Worm (Caenorhabditis elegans) whole organism, L4 larva: Measurements from ENCODE around the gene epi-1.

ENCODE experiments used
- D1046.2 ChIP-seq: fragments of 200-800 bp; sonication (Bioruptor generic); IDR thresholded peaks from 2 replicates; pipeline ENCODE4 v1.3.6; 2022; ENCODE audit warnings: missing genetic modification characterization, missing compliant biosample characterization
- F26F4.8 ChIP-seq: fragments of 200-800 bp; sonication (Bioruptor generic); conservative IDR thresholded peaks from 2 replicates; pipeline ENCODE4 v1.3.6; 2022; ENCODE audit warnings: missing genetic modification characterization, missing compliant biosample characterization
- F44E2.7 ChIP-seq: fragments of 200-800 bp; sonication (Bioruptor generic); IDR thresholded peaks from 2 replicates; pipeline ENCODE4 v2.1.2; 2022; ENCODE audit warnings: missing genetic modification characterization, missing compliant biosample characterization
- T26A8.4 ChIP-seq: fragments of 200-800 bp; sonication (Bioruptor generic); IDR thresholded peaks from 2 replicates; pipeline ENCODE4 v1.3.6; 2022; ENCODE audit warnings: missing genetic modification characterization, missing compliant biosample characterization
- Y105C5A.15 ChIP-seq: fragments of 200-800 bp; sonication (Bioruptor generic); IDR thresholded peaks from 2 replicates; pipeline ENCODE4 v1.3.6; 2022; ENCODE audit warnings: missing genetic modification characterization, missing compliant biosample characterization
- Y5F2A.4 ChIP-seq: fragments of 200-800 bp; sonication (Bioruptor generic); optimal IDR thresholded peaks from 2 replicates; lab custom pipeline; 2018; ENCODE audit warnings: mild to moderate bottlenecking, missing genetic modification characterization, missing compliant biosample characterization
- aly-2 ChIP-seq: sonication (generic microtip); optimal IDR thresholded peaks from 2 replicates; lab custom pipeline; 2018; ENCODE audit warnings: missing biosample characterization, missing genetic modification characterization
- ama-1 ChIP-seq: fragments of 150-350 bp; optimal IDR thresholded peaks from 2 replicates; lab custom pipeline; 2014; ENCODE audit warnings: inconsistent platforms, mixed read lengths
- arid-1 ChIP-seq: fragments of 200-800 bp; sonication (Bioruptor generic); conservative IDR thresholded peaks from 2 replicates; pipeline ENCODE4 v1.3.6; 2022; ENCODE audit warnings: missing genetic modification reagents, missing genetic modification characterization, missing compliant biosample characterization
- ceh-20 ChIP-seq: fragments of 200-800 bp; sonication (Bioruptor generic); IDR thresholded peaks from 2 replicates; pipeline ENCODE4 v1.3.6; 2022; ENCODE audit warnings: missing genetic modification reagents, missing genetic modification characterization, missing compliant biosample characterization
- ceh-44 ChIP-seq: fragments of 200-800 bp; sonication (Bioruptor generic); IDR thresholded peaks from 2 replicates; pipeline ENCODE4 v1.3.6; 2022; ENCODE audit warnings: missing genetic modification reagents, missing genetic modification characterization, missing compliant biosample characterization
- dmd-9 ChIP-seq: fragments of 200-800 bp; sonication (Bioruptor generic); IDR thresholded peaks from 2 replicates; pipeline ENCODE4 v1.3.6; 2022; ENCODE audit warnings: missing genetic modification reagents, missing genetic modification characterization, missing compliant biosample characterization
- gei-8 ChIP-seq: fragments of 200-800 bp; sonication (Bioruptor generic); optimal IDR thresholded peaks from 2 replicates; lab custom pipeline; 2018; ENCODE audit warnings: mild to moderate bottlenecking, missing genetic modification characterization, missing compliant biosample characterization
- hif-1 ChIP-seq, 2 experiments: sonication (generic microtip); optimal IDR thresholded peaks; 2 replicates each; lab custom pipeline; 2016 to 2017; ENCODE audit warnings: missing compliant biosample characterization in 2 of 2, missing genetic modification characterization in 2 of 2, missing genetic modification reagents in 2 of 2, missing genotype in 2 of 2, mild to moderate bottlenecking in 1 of 2
- hlh-11 ChIP-seq: fragments of 200-800 bp; sonication (Bioruptor generic); optimal IDR thresholded peaks from 2 replicates; lab custom pipeline; 2018; ENCODE audit warnings: mild to moderate bottlenecking, missing genetic modification characterization, missing compliant biosample characterization
- hlh-30 ChIP-seq: sonication (generic microtip); optimal IDR thresholded peaks from 2 replicates; lab custom pipeline; 2017; ENCODE audit warnings: antibody characterized with exemption, mild to moderate bottlenecking, missing genetic modification characterization, missing compliant biosample characterization; ENCODE audit not compliant: insufficient read depth
- lim-7 ChIP-seq: fragments of 200-800 bp; sonication (Bioruptor generic); IDR thresholded peaks from 2 replicates; pipeline ENCODE4 v1.3.6; 2022; ENCODE audit warnings: missing genetic modification characterization, missing compliant biosample characterization
- lin-39 ChIP-seq: fragments of 150-350 bp; optimal IDR thresholded peaks from 2 replicates; lab custom pipeline; 2014; ENCODE audit warnings: missing biosample characterization, missing genetic modification reagents, missing genetic modification characterization
- lsy-2 ChIP-seq, 2 experiments: fragments of 150-350 bp in 1 of 2; sonication (generic microtip) in 1 of 2; optimal IDR thresholded peaks; 2 replicates each; lab custom pipeline; 2014 to 2017; ENCODE audit warnings: missing biosample characterization in 2 of 2, missing genetic modification characterization in 2 of 2
- madf-9 ChIP-seq: fragments of 200-800 bp; sonication (Bioruptor generic); conservative IDR thresholded peaks from 2 replicates; pipeline ENCODE4 v1.3.6; 2022; ENCODE audit warnings: missing genetic modification reagents, missing genetic modification characterization, missing compliant biosample characterization
- mdl-1 ChIP-seq, 2 experiments: fragments of 150-350 bp in 1 of 2; sonication (generic microtip) in 1 of 2; optimal IDR thresholded peaks; 2 replicates each; lab custom pipeline; 2014 to 2017; ENCODE audit warnings: missing biosample characterization in 2 of 2, missing genetic modification characterization in 2 of 2
- mxl-3 ChIP-seq: fragments of 200-800 bp; sonication (Bioruptor generic); optimal IDR thresholded peaks from 2 replicates; lab custom pipeline; 2018; ENCODE audit warnings: mild to moderate bottlenecking, missing genetic modification characterization, missing compliant biosample characterization
- nhr-10 ChIP-seq: fragments of 150-350 bp; optimal IDR thresholded peaks from 2 replicates; lab custom pipeline; 2014; ENCODE audit warnings: missing biosample characterization, missing genetic modification characterization
- nhr-111 ChIP-seq: fragments of 200-800 bp; sonication (Bioruptor generic); optimal IDR thresholded peaks from 2 replicates; lab custom pipeline; 2018; ENCODE audit warnings: mild to moderate bottlenecking, missing genetic modification characterization, missing compliant biosample characterization
- nhr-28 ChIP-seq: fragments of 150-350 bp; optimal IDR thresholded peaks from 2 replicates; lab custom pipeline; 2014; ENCODE audit warnings: missing biosample characterization, missing genetic modification characterization
- nhr-42 ChIP-seq: fragments of 200-800 bp; sonication (Bioruptor generic); IDR thresholded peaks from 2 replicates; pipeline ENCODE4 v1.3.6; 2022; ENCODE audit warnings: missing genetic modification characterization, missing compliant biosample characterization
- nhr-48 ChIP-seq: sonication (generic microtip); optimal IDR thresholded peaks from 2 replicates; lab custom pipeline; 2016; ENCODE audit warnings: mild to moderate bottlenecking, missing genetic modification characterization, missing compliant biosample characterization
- nhr-77 ChIP-seq: fragments of 150-350 bp; optimal IDR thresholded peaks from 2 replicates; lab custom pipeline; 2014; ENCODE audit warnings: missing biosample characterization, missing genetic modification characterization
- rbr-2 ChIP-seq: sonication (generic microtip); optimal IDR thresholded peaks from 2 replicates; lab custom pipeline; 2016; ENCODE audit warnings: missing genotype, missing genetic modification characterization, missing compliant biosample characterization
- spr-3 ChIP-seq: fragments of 200-800 bp; sonication (Bioruptor generic); optimal IDR thresholded peaks from 2 replicates; lab custom pipeline; 2018; ENCODE audit warnings: mild to moderate bottlenecking, missing genetic modification characterization, missing compliant biosample characterization
- tra-1 ChIP-seq: fragments of 200-800 bp; sonication (Bioruptor generic); IDR thresholded peaks from 2 replicates; pipeline ENCODE4 v1.3.6; 2022; ENCODE audit warnings: missing genetic modification reagents, missing genetic modification characterization, missing compliant biosample characterization
- unc-130 ChIP-seq: sonication (generic microtip); optimal IDR thresholded peaks from 2 replicates; lab custom pipeline; 2016; ENCODE audit warnings: missing genetic modification reagents, missing genetic modification characterization, missing compliant biosample characterization
- unc-62 ChIP-seq, 3 experiments: fragments of 150-350 bp in 1 of 3; sonication (generic microtip); optimal IDR thresholded peaks in 2 of 3; peaks in 1 of 3; 1 replicate in 1 of 3; 2 replicates in 2 of 3; lab custom pipeline; 2014 to 2017; ENCODE audit warnings: missing biosample characterization in 3 of 3, missing genetic modification characterization in 3 of 3, missing genetic modification reagents in 3 of 3, missing genotype in 1 of 3
- vab-7 ChIP-seq: fragments of 200-800 bp; sonication (Bioruptor generic); IDR thresholded peaks from 2 replicates; pipeline ENCODE4 v1.3.6; 2022; ENCODE audit warnings: missing genetic modification reagents, missing genetic modification characterization, missing compliant biosample characterization
- zag-1 ChIP-seq: fragments of 150-350 bp; optimal IDR thresholded peaks from 2 replicates; lab custom pipeline; 2014; ENCODE audit warnings: missing biosample characterization, missing genetic modification characterization
- zip-2 ChIP-seq: fragments of 150-350 bp; optimal IDR thresholded peaks from 2 replicates; lab custom pipeline; 2014; ENCODE audit warnings: missing biosample characterization, missing genetic modification characterization
- ztf-11 ChIP-seq: fragments of 150-350 bp; optimal IDR thresholded peaks from 2 replicates; lab custom pipeline; 2014; ENCODE audit warnings: missing biosample characterization, missing genetic modification characterization

The epi-1 gene

ce11 chrIV:10701866-10702458 is 35.3 kb downstream of the epi-1 start:
- 0 out of 2 replicates have a peak, but pooled peaks have one; percentile 57 for TF ChIP-seq ceh-20
- TF ChIP-seq nhr-48 (tag; lab: Kevin White, UChicago): peak; percentile 4
- no peak for TF ChIP-seq ama-1 (lab: Kevin White, UChicago)
- peak; percentile 69 for TF ChIP-seq hlh-30
- TF ChIP-seq hlh-11 (tag; lab: Kevin White, UChicago): peak; percentile 62
- TF ChIP-seq hif-1 (tag; optimal IDR thresholded peaks at IDR 0.05; lab: Kevin White, UChicago): no peak
- peak; percentile 60 for TF ChIP-seq nhr-28
- peak in 1 of 2 experiments; percentile 55 for TF ChIP-seq mdl-1 (tag; optimal IDR thresholded peaks at IDR 0.05; lab: Kevin White, UChicago)
- TF ChIP-seq unc-62 (GFP tag; optimal IDR thresholded peaks at IDR 0.05 in 1 of 2; lab: Kevin White, UChicago): peak in 1 of 2 experiments; percentile 58
- TF ChIP-seq unc-62 (tag; optimal IDR thresholded peaks at IDR 0.05; lab: Kevin White, UChicago): no peak
- TF ChIP-seq, all 104 proteins: peak for 7

ce11 chrIV:10705176-10705575 is 38.6 kb downstream of the epi-1 start, which contains the start of gene R102.10:
R102.10 (plus strand) TSS chrIV:10705476.
- TF ChIP-seq Y105C5A.15 (no peak), lsy-2 (tag; optimal IDR thresholded peaks at IDR 0.05; lab: Kevin White, UChicago) (no peak), dmd-9 (GFP tag; lab: Robert Waterston, UW) (no peak), tra-1 (no peak), lim-7 (GFP tag; lab: Robert Waterston, UW) (no peak), nhr-28 (no peak), F26F4.8 (GFP tag; lab: Robert Waterston, UW) (no peak), ztf-11 (tag; lab: Kevin White, UChicago) (no peak), ceh-44 (no peak), ama-1 (lab: Kevin White, UChicago) (no peak), F44E2.7 (GFP tag; lab: Robert Waterston, UW) (no peak), madf-9 (GFP tag; lab: Robert Waterston, UW) (no peak), mxl-3 (GFP tag; lab: Kevin White, UChicago) (no peak), nhr-10 (tag; lab: Kevin White, UChicago) (no peak), nhr-42 (GFP tag; lab: Robert Waterston, UW) (no peak), gei-8 (no peak), lin-39 (no peak), zag-1 (tag; lab: Kevin White, UChicago) (no peak), nhr-111 (no peak)

ce11 chrIV:10706090-10706489 is 39.5 kb downstream of the epi-1 start, which contains the start of gene R102.6:
R102.6 (minus strand) TSS chrIV:10706190.
- TF ChIP-seq zip-2 (tag; lab: Kevin White, UChicago): no peak
- TF ChIP-seq vab-7 (GFP tag; lab: Robert Waterston, UW): no peak
- no peak for TF ChIP-seq mxl-3 (GFP tag; lab: Kevin White, UChicago)
- TF ChIP-seq zag-1 (tag; lab: Kevin White, UChicago): no peak
- TF ChIP-seq hlh-11 (tag; lab: Kevin White, UChicago): no peak
- no peak for TF ChIP-seq rbr-2 (tag; lab: Kevin White, UChicago)
- no peak for TF ChIP-seq arid-1
- no peak for TF ChIP-seq spr-3
- no peak for TF ChIP-seq unc-130
- no peak for TF ChIP-seq aly-2 (tag; lab: Kevin White, UChicago)
- no peak for TF ChIP-seq Y5F2A.4
- no peak for TF ChIP-seq nhr-77 (tag; lab: Kevin White, UChicago)
- TF ChIP-seq D1046.2 (GFP tag; lab: Robert Waterston, UW): no peak
- no peak for TF ChIP-seq T26A8.4 (GFP tag; lab: Robert Waterston, UW)
